Worm (Caenorhabditis elegans): Measurements from ENCODE around the gene F53B1.3.
A peak's percentile ranks its signal among the peaks of the same experiment; 100 is the strongest.

Gene F53B1.3

ce11 chrX:2144875-2145274 is 39.5 kb downstream of the F53B1.3 start:
- no peak for TF ChIP-seq Y116A8C.19 (tag; optimal IDR thresholded peaks at IDR 0.05; ENCODE audit: borderline replicate concordance)
- no peak for TF ChIP-seq zip-4 (GFP tag; optimal IDR thresholded peaks at IDR 0.05)
- no peak for TF ChIP-seq mab-9 (GFP tag; IDR thresholded peaks at IDR 0.05)
- TF ChIP-seq ceh-82 (tag; optimal IDR thresholded peaks at IDR 0.05) = no peak
- no peak for TF ChIP-seq blmp-1 (tag; optimal IDR thresholded peaks at IDR 0.05)
- no peak for TF ChIP-seq grh-1 (GFP tag; IDR thresholded peaks at IDR 0.05)
- TF ChIP-seq xbp-1 (tag; optimal IDR thresholded peaks at IDR 0.05) = no peak
- no peak for TF ChIP-seq hlh-4 (tag; optimal IDR thresholded peaks at IDR 0.05)
- no peak for TF ChIP-seq tlp-1 (tag; optimal IDR thresholded peaks at IDR 0.05)
- TF ChIP-seq snu-23 (GFP tag; optimal IDR thresholded peaks at IDR 0.05) = no peak
- TF ChIP-seq efl-3 (GFP tag; optimal IDR thresholded peaks at IDR 0.05) = no peak
- TF ChIP-seq nhr-19 (GFP tag; conservative IDR thresholded peaks at IDR 0.05) = no peak
- TF ChIP-seq sptf-1 (tag; optimal IDR thresholded peaks at IDR 0.05) = no peak
- no peak for TF ChIP-seq C16A3.4 (tag; optimal IDR thresholded peaks at IDR 0.05)
- TF ChIP-seq swsn-7 (tag; optimal IDR thresholded peaks at IDR 0.05) = no peak
- no peak for TF ChIP-seq zag-1 (tag; optimal IDR thresholded peaks at IDR 0.05)
- TF ChIP-seq egl-13 (tag; optimal IDR thresholded peaks at IDR 0.05) = no peak
- no peak for TF ChIP-seq unc-86 (tag; optimal IDR thresholded peaks at IDR 0.05)
- TF ChIP-seq aha-1 (tag; optimal IDR thresholded peaks at IDR 0.05) = no peak

ce11 chrX:2145629-2146028 is 40.2 kb downstream of the F53B1.3 start, which contains the start of gene dpy-3:
TSS of gene dpy-3 (minus strand) at chrX:2145647.
- TF ChIP-seq fos-1 (tag; optimal IDR thresholded peaks at IDR 0.05) = no peak
- TF ChIP-seq grh-1 (GFP tag; IDR thresholded peaks at IDR 0.05) = no peak
- TF ChIP-seq F16B12.6 (tag; optimal IDR thresholded peaks at IDR 0.05) = no peak
- no peak for TF ChIP-seq ztf-4 (tag; optimal IDR thresholded peaks at IDR 0.05)
- peak; percentile 98 for TF ChIP-seq blmp-1 (tag; optimal IDR thresholded peaks at IDR 0.05)

- TF ChIP-seq tbx-2 (tag; optimal IDR thresholded peaks at IDR 0.05) (no peak), hpl-2 (GFP tag; optimal IDR thresholded peaks at IDR 0.05) (no peak), nhr-71 (tag; optimal IDR thresholded peaks at IDR 0.05) (no peak), nhr-12 (tag; optimal IDR thresholded peaks at IDR 0.05) (no peak), egl-13 (tag; optimal IDR thresholded peaks at IDR 0.05) (no peak), unc-30 (tag; optimal IDR thresholded peaks at IDR 0.05) (no peak), ets-5 (GFP tag; IDR thresholded peaks at IDR 0.05) (no peak), fkh-8 (tag; optimal IDR thresholded peaks at IDR 0.05) (no peak), nhr-20 (tag; optimal IDR thresholded peaks at IDR 0.05) (no peak), pax-3 (tag; optimal IDR thresholded peaks at IDR 0.05) (no peak), lin-13 (GFP tag; optimal IDR thresholded peaks at IDR 0.05) (no peak), elt-2 (tag; optimal IDR thresholded peaks at IDR 0.05) (no peak), swsn-7 (tag; optimal IDR thresholded peaks at IDR 0.05) (no peak), grh-1 (GFP tag; IDR thresholded peaks at IDR 0.05) (no peak)
Measured at ce11 chrX:2150006-2150405, 44.6 kb downstream of the F53B1.3 start, which contains the start of gene npax-2. TSS of gene npax-2 (minus strand) at chrX:2150106.

ce11 chrX:2152062-2152461 is 46.7 kb downstream of the F53B1.3 start:
- peak; percentile 71 for TF ChIP-seq nhr-85 (tag)
- TF ChIP-seq elt-3 (tag; optimal IDR thresholded peaks at IDR 0.05) = peak in 1 of 6 experiments; percentile 32
- TF ChIP-seq sup-37 (GFP tag; optimal IDR thresholded peaks at IDR 0.05) = no peak
- no peak for TF ChIP-seq snu-23 (GFP tag; optimal IDR thresholded peaks at IDR 0.05)
- no peak for TF ChIP-seq nhr-77 (tag; optimal IDR thresholded peaks at IDR 0.05)
- no peak for TF ChIP-seq tbx-2 (tag; optimal IDR thresholded peaks at IDR 0.05)
- TF ChIP-seq blmp-1 (tag; optimal IDR thresholded peaks at IDR 0.05) = peak; percentile 87
- TF ChIP-seq nhr-90 (tag; optimal IDR thresholded peaks at IDR 0.05; ENCODE audit: poor library complexity) = no peak
- TF ChIP-seq nhr-28 (tag; optimal IDR thresholded peaks at IDR 0.05) = no peak

Data from whole organism, L1 larva.